Worm (Caenorhabditis elegans): ENCODE data around the gene her-1.

Gene her-1

DNA sequence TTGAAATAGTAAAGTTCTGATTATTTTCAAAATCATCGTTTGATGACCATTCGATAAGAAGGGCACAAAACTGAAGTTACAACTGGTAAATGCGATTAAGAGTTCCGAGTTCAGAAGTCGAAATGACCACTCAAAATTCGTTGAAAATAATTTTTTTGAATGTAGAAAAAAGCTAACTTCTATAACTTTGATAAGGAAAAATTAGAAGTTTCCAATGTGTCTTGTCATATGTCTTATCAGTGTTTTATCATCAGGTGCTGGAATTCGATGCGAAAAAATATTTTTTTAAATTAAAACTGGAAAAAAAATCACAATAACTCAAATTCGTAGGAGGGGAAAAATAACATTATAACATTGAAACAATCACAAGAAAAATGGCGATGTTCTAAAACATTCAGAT, 28.9 kb downstream of the her-1 start:
- TF ChIP-seq ces-1 (GFP tag; optimal IDR thresholded peaks at IDR 0.05), result no peak
- peak in 1 of 2 experiments; percentile 8 for TF ChIP-seq lin-35 (GFP tag; optimal IDR thresholded peaks at IDR 0.05)
- TF ChIP-seq elt-2 (tag; optimal IDR thresholded peaks at IDR 0.05), result peak; percentile 21

DNA sequence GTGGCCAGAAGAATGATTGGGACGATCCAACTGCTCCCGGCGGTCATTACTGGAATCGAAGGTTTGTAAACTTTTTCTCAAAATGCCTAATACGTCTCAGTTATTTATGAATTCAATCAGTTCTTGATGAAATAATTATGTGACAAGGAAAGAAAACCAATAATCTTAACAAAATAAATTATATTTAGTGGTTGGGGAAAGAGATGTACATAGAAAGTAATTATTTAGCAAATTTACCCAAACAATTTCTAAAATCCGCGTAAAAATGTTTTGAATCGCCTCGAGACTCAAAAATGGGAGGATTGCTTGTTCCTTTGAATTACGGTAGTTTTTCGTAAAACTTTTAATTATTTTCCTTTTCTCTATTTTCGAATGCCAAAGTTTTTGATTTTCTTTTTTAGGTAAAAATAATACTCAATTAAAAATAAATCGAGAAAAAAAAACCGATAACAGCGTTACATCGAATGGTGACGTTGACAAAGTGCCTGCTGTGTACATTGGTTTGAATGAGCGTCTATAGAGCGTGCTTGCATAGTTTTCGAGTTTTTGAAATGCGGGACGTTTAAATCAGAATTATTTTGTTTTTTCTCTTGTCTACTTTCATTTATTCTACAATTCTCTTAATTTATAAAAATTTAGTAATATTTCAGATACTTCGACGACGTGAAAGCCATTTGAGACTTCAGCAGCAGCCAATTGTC, 32.8 kb downstream of the her-1 start, which contains the start of the genes aagr-3 and drap-1:
TSS of gene aagr-3 (minus strand) at position 51 of the 701 bp plus-strand sequence.
TSS of gene drap-1 (plus strand) at position 645 of the 701 bp plus-strand sequence.
- TF ChIP-seq pax-3 (tag; optimal IDR thresholded peaks at IDR 0.05), result no peak
- TF ChIP-seq snpc-4 (tag; optimal IDR thresholded peaks at IDR 0.05), result no peak
- TF ChIP-seq hpl-2 (GFP tag; optimal IDR thresholded peaks at IDR 0.05), result no peak
- peak; percentile 63 for TF ChIP-seq nhr-71 (tag; optimal IDR thresholded peaks at IDR 0.05)
- TF ChIP-seq mab-9 (GFP tag; IDR thresholded peaks at IDR 0.05), result no peak
- TF ChIP-seq nhr-12 (tag; optimal IDR thresholded peaks at IDR 0.05), result no peak
- no peak for TF ChIP-seq unc-86 (tag; optimal IDR thresholded peaks at IDR 0.05)
- peak; percentile 20 for TF ChIP-seq nhr-47 (tag; optimal IDR thresholded peaks at IDR 0.05)
- TF ChIP-seq Y116A8C.19 (tag; optimal IDR thresholded peaks at IDR 0.05; ENCODE audit: borderline replicate concordance), result no peak
- TF ChIP-seq tbx-2 (tag; optimal IDR thresholded peaks at IDR 0.05), result no peak
- no peak for TF ChIP-seq tlp-1 (tag; optimal IDR thresholded peaks at IDR 0.05)
- peak; percentile 40 for TF ChIP-seq nhr-19 (GFP tag; conservative IDR thresholded peaks at IDR 0.05)
- TF ChIP-seq zag-1 (tag; optimal IDR thresholded peaks at IDR 0.05), result no peak
- no peak for TF ChIP-seq aly-2 (tag; optimal IDR thresholded peaks at IDR 0.05)
- TF ChIP-seq lsy-2 (tag; optimal IDR thresholded peaks at IDR 0.05), result peak; percentile 51 to 88
- TF ChIP-seq C04F5.9 (tag; optimal IDR thresholded peaks at IDR 0.05), result no peak
- no peak for TF ChIP-seq F16B12.6 (tag; optimal IDR thresholded peaks at IDR 0.05)
- TF ChIP-seq lir-3 (tag; optimal IDR thresholded peaks at IDR 0.05; ENCODE audit: poor library complexity), result no peak
- no peak for TF ChIP-seq nhr-11 (tag; optimal IDR thresholded peaks at IDR 0.05)
- no peak for TF ChIP-seq nhr-76 (tag; optimal IDR thresholded peaks at IDR 0.05)
- TF ChIP-seq ceh-88 (GFP tag; IDR thresholded peaks at IDR 0.05), result no peak
- TF ChIP-seq ceh-8 (GFP tag; optimal IDR thresholded peaks at IDR 0.05), result no peak
- TF ChIP-seq vab-15 (tag; optimal IDR thresholded peaks at IDR 0.05), result no peak
- TF ChIP-seq unc-30 (tag; optimal IDR thresholded peaks at IDR 0.05), result no peak
- TF ChIP-seq isw-1 (GFP tag; IDR thresholded peaks at IDR 0.05), result no peak
- TF ChIP-seq irx-1 (tag; optimal IDR thresholded peaks at IDR 0.05), result no peak
- no peak for TF ChIP-seq ztf-11 (tag; optimal IDR thresholded peaks at IDR 0.05)
- peak; percentile 37 for TF ChIP-seq ama-1 (optimal IDR thresholded peaks at IDR 0.05)
- TF ChIP-seq rnt-1 (tag; optimal IDR thresholded peaks at IDR 0.05), result peak; percentile 12
- TF ChIP-seq lin-13 (GFP tag; optimal IDR thresholded peaks at IDR 0.05), result peak; percentile 39
- TF ChIP-seq snu-23 (GFP tag; optimal IDR thresholded peaks at IDR 0.05), result peak; percentile 51
- TF ChIP-seq ceh-82 (tag; optimal IDR thresholded peaks at IDR 0.05), result peak in 1 of 3 experiments; percentile 31
- TF ChIP-seq pag-3 (tag; optimal IDR thresholded peaks at IDR 0.05; ENCODE audit: borderline replicate concordance, insufficient read depth), result no peak
- no peak for TF ChIP-seq sox-4 (tag; optimal IDR thresholded peaks at IDR 0.05)
- no peak for TF ChIP-seq ceh-63 (GFP tag; optimal IDR thresholded peaks at IDR 0.05)
- TF ChIP-seq aha-1 (tag; optimal IDR thresholded peaks at IDR 0.05), result no peak
- TF ChIP-seq dsc-1 (tag; optimal IDR thresholded peaks at IDR 0.05), result no peak
- TF ChIP-seq C34B4.2 (tag; optimal IDR thresholded peaks at IDR 0.05), result no peak
- no peak for TF ChIP-seq sptf-1 (tag; optimal IDR thresholded peaks at IDR 0.05)
- TF ChIP-seq pqm-1 (tag; optimal IDR thresholded peaks at IDR 0.05), result no peak
- peak; percentile 48 for TF ChIP-seq nhr-20 (tag; optimal IDR thresholded peaks at IDR 0.05)
- TF ChIP-seq mep-1 (tag; optimal IDR thresholded peaks at IDR 0.05), result peak; percentile 54
- TF ChIP-seq efl-3 (GFP tag; optimal IDR thresholded peaks at IDR 0.05), result no peak
- no peak for TF ChIP-seq alr-1 (tag; optimal IDR thresholded peaks at IDR 0.05; ENCODE audit: borderline replicate concordance)
- peak; percentile 52 for TF ChIP-seq nhr-85 (tag)
- no peak for TF ChIP-seq ets-5 (GFP tag; IDR thresholded peaks at IDR 0.05)
- no peak for TF ChIP-seq zip-4 (GFP tag; optimal IDR thresholded peaks at IDR 0.05)
- TF ChIP-seq blmp-1 (tag; optimal IDR thresholded peaks at IDR 0.05), result peak; percentile 67
